Fruit fly (Drosophila melanogaster): ENCODE data around the gene Drsl4.

DNA sequence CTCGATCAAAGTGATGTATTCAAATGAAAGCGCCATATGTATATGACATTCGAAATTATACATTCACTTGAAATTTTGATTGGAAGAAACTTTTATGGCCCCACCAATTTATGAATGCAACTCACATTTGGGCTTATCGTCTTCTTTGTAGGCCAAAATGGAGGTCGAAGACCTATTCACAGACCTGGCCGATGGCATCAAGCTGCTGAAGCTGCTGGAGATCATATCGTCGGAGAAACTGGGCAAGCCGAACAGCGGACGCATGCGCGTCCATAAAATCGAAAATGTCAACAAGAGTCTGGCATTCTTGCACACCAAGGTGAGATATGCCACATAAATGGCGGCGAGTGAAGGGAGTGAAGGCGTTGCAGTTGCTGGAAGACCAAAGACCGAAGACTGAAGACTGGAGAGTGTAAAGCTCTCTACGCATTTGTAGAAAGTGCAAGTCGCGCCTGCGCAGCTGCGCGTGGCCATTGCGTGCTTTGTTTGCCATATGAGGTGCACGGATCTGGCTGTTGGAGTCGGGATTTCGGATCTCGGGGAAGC lies 36.5 kb downstream of the Drsl4 start:
- TF ChIP-seq eg (GFP tag; IDR thresholded peaks at IDR 0.05) (no peak), OdsH (GFP tag; optimal IDR thresholded peaks at IDR 0.05) (no peak), ss (GFP tag; optimal IDR thresholded peaks at IDR 0.05) (no peak), vri (GFP tag; optimal IDR thresholded peaks at IDR 0.05) (no peak), Gug (GFP tag; IDR thresholded peaks at IDR 0.05) (no peak), fkh (GFP tag; optimal IDR thresholded peaks at IDR 0.05) (no peak), cyc (GFP tag; optimal IDR thresholded peaks at IDR 0.05) (no peak), Hr39 (GFP tag; optimal IDR thresholded peaks at IDR 0.05) (no peak), CG8632 (GFP tag; optimal IDR thresholded peaks at IDR 0.05) (no peak), CG1621 (tag; optimal IDR thresholded peaks at IDR 0.05) (no peak), CG11294 (GFP tag; IDR thresholded peaks at IDR 0.05) (no peak), svp (GFP tag) (no peak)

Data from whole organism, prepupa.